Fruit fly (Drosophila melanogaster) whole organism, embryonic: Measurements from ENCODE around the gene CG16854.
A peak's percentile ranks its signal among the peaks of the same experiment; 100 is the strongest.

Source experiments
- Abd-B ChIP-seq: fragments of 200-800 bp; sonication (Bioruptor generic); optimal IDR thresholded peaks from 2 replicates; lab custom pipeline; 2018; ENCODE audit warnings: missing biosample characterization, mild to moderate bottlenecking, missing genetic modification characterization, moderate library complexity
- Bteb2 ChIP-seq: fragments of 200-800 bp; sonication (Bioruptor generic); optimal IDR thresholded peaks from 2 replicates; lab custom pipeline; 2016; ENCODE audit warnings: missing biosample characterization, missing genetic modification characterization
- CG10543 ChIP-seq: fragments of 200-800 bp; sonication (Bioruptor generic); optimal IDR thresholded peaks from 3 replicates; lab custom pipeline; 2017; ENCODE audit warnings: missing biosample characterization, mild to moderate bottlenecking, missing genetic modification characterization, moderate library complexity
- CG11456 ChIP-seq: fragments of 200-800 bp; sonication (Bioruptor generic); IDR thresholded peaks from 3 replicates; pipeline ENCODE4 v1.3.6; 2022; ENCODE audit warnings: missing biosample characterization, missing genetic modification characterization
- CG12155 ChIP-seq: fragments of 200-800 bp; sonication (Bioruptor generic); optimal IDR thresholded peaks from 3 replicates; lab custom pipeline; 2016; ENCODE audit warnings: missing biosample characterization, missing genetic modification characterization
- CG13775 ChIP-seq: fragments of 200-800 bp; sonication (Bioruptor generic); optimal IDR thresholded peaks from 3 replicates; lab custom pipeline; 2017; ENCODE audit warnings: missing biosample characterization, mild to moderate bottlenecking, missing genetic modification characterization
- CG15011 ChIP-seq: fragments of 200-800 bp; sonication (Bioruptor generic); optimal IDR thresholded peaks from 3 replicates; lab custom pipeline; 2018; ENCODE audit warnings: missing biosample characterization, mild to moderate bottlenecking, missing genetic modification characterization
- CG15479 ChIP-seq: fragments of 200-800 bp; sonication (Bioruptor generic); optimal IDR thresholded peaks from 3 replicates; lab custom pipeline; 2019; ENCODE audit warnings: missing biosample characterization, mild to moderate bottlenecking, missing genetic modification characterization, moderate library complexity
- CG15696 ChIP-seq: fragments of 200-800 bp; sonication (Bioruptor generic); optimal IDR thresholded peaks from 2 replicates; lab custom pipeline; 2019; ENCODE audit warnings: missing biosample characterization, mild to moderate bottlenecking, missing genetic modification characterization, moderate library complexity
- CG17186 ChIP-seq: fragments of 200-800 bp; sonication (Bioruptor generic); optimal IDR thresholded peaks from 3 replicates; lab custom pipeline; 2017; ENCODE audit warnings: missing biosample characterization, missing genetic modification reagents, missing genetic modification characterization
- CG17829 ChIP-seq: fragments of 200-800 bp; optimal IDR thresholded peaks from 2 replicates; lab custom pipeline; 2019; ENCODE audit warnings: missing biosample characterization, mild to moderate bottlenecking, missing genetic modification characterization, moderate library complexity
- CG30020 ChIP-seq: fragments of 200-800 bp; optimal IDR thresholded peaks from 2 replicates; lab custom pipeline; 2019; ENCODE audit warnings: missing biosample characterization, mild to moderate bottlenecking, missing genetic modification characterization, moderate library complexity
- CG4617 ChIP-seq: fragments of 200-800 bp; sonication (Bioruptor generic); optimal IDR thresholded peaks from 3 replicates; lab custom pipeline; 2016; ENCODE audit warnings: missing biosample characterization, missing genetic modification characterization, borderline replicate concordance
- CG4730 ChIP-seq: fragments of 200-800 bp; sonication (Bioruptor generic); IDR thresholded peaks from 2 replicates; pipeline ENCODE4 v1.3.6; 2022; ENCODE audit warnings: missing biosample characterization, missing genetic modification characterization
- CG6854 ChIP-seq: fragments of 200-800 bp; sonication (Bioruptor generic); optimal IDR thresholded peaks from 3 replicates; lab custom pipeline; 2017; ENCODE audit warnings: missing biosample characterization, mild to moderate bottlenecking, missing genetic modification characterization
- CG7271 ChIP-seq: fragments of 200-800 bp; sonication (Bioruptor generic); optimal IDR thresholded peaks from 2 replicates; lab custom pipeline; 2018; ENCODE audit warnings: missing biosample characterization, mild to moderate bottlenecking, missing genetic modification characterization, moderate library complexity
- CG7372 ChIP-seq: fragments of 200-800 bp; sonication (Bioruptor generic); IDR thresholded peaks from 2 replicates; pipeline ENCODE4 v1.3.6; 2022; ENCODE audit warnings: missing biosample characterization, missing genetic modification characterization
- Drgx ChIP-seq: fragments of 200-800 bp; sonication (Bioruptor generic); IDR thresholded peaks from 2 replicates; pipeline ENCODE4 v1.3.6; 2022; ENCODE audit warnings: missing biosample characterization, missing genetic modification characterization
- Ets97D ChIP-seq: fragments of 200-800 bp; sonication (Bioruptor generic); optimal IDR thresholded peaks from 3 replicates; lab custom pipeline; 2016; ENCODE audit warnings: missing biosample characterization, missing genetic modification characterization
- Hsf ChIP-seq: fragments of 200-800 bp; sonication (Bioruptor generic); optimal IDR thresholded peaks from 3 replicates; lab custom pipeline; 2016; ENCODE audit warnings: missing biosample characterization, missing genetic modification characterization
- Jarid2 ChIP-seq: fragments of 200-800 bp; sonication (Bioruptor generic); optimal IDR thresholded peaks from 3 replicates; lab custom pipeline; 2017; ENCODE audit warnings: mild to moderate bottlenecking, missing biosample characterization, missing genetic modification reagents, missing genetic modification characterization
- Mrtf ChIP-seq: fragments of 200-800 bp; sonication (Bioruptor generic); IDR thresholded peaks from 3 replicates; pipeline ENCODE4 v1.3.6; 2022; ENCODE audit warnings: missing biosample characterization, missing genetic modification characterization
- Nf-YB ChIP-seq: fragments of 200-800 bp; sonication (Bioruptor generic); optimal IDR thresholded peaks from 3 replicates; lab custom pipeline; 2019; ENCODE audit warnings: missing biosample characterization, mild to moderate bottlenecking, missing genetic modification characterization, moderate library complexity
- Ravus ChIP-seq: fragments of 200-800 bp; sonication (Bioruptor generic); IDR thresholded peaks from 2 replicates; pipeline ENCODE4 v1.3.6; 2022; ENCODE audit warnings: missing biosample characterization, missing genetic modification characterization
- Rx ChIP-seq: fragments of 200-800 bp; sonication (Bioruptor generic); IDR thresholded peaks from 2 replicates; pipeline ENCODE4 v1.3.6; 2022; ENCODE audit warnings: missing biosample characterization, missing genetic modification characterization
- ab ChIP-seq: fragments of 200-800 bp; sonication (Bioruptor generic); optimal IDR thresholded peaks from 2 replicates; lab custom pipeline; 2016; ENCODE audit warnings: missing biosample characterization, missing genetic modification characterization
- al ChIP-seq: fragments of 200-800 bp; sonication (Bioruptor generic); IDR thresholded peaks from 2 replicates; pipeline ENCODE4 v1.3.6; 2022; ENCODE audit warnings: missing biosample characterization, missing genetic modification characterization
- ap ChIP-seq: fragments of 200-800 bp; sonication (Bioruptor generic); IDR thresholded peaks from 2 replicates; pipeline ENCODE4 v1.3.6; 2022; ENCODE audit warnings: missing biosample characterization, missing genetic modification characterization
- ase ChIP-seq: fragments of 200-800 bp; sonication (Bioruptor generic); IDR thresholded peaks from 3 replicates; pipeline ENCODE4 v1.3.6; 2022; ENCODE audit warnings: missing biosample characterization, missing genetic modification characterization
- az2 ChIP-seq: fragments of 200-800 bp; sonication (Bioruptor generic); optimal IDR thresholded peaks from 3 replicates; lab custom pipeline; 2016; ENCODE audit warnings: missing biosample characterization, missing genetic modification characterization
- cas ChIP-seq: fragments of 200-800 bp; sonication (Bioruptor generic); IDR thresholded peaks from 2 replicates; pipeline ENCODE4 v1.3.6; 2022; ENCODE audit warnings: missing biosample characterization, missing genetic modification characterization
- cato ChIP-seq: fragments of 200-800 bp; sonication (Bioruptor generic); optimal IDR thresholded peaks from 2 replicates; lab custom pipeline; 2016; ENCODE audit warnings: missing biosample characterization, missing genetic modification characterization, borderline replicate concordance
- cg ChIP-seq: fragments of 200-800 bp; sonication (Bioruptor generic); optimal IDR thresholded peaks from 3 replicates; lab custom pipeline; 2019; ENCODE audit warnings: missing biosample characterization, mild to moderate bottlenecking, missing genetic modification characterization, moderate library complexity
- ems ChIP-seq: fragments of 200-800 bp; sonication (Bioruptor generic); optimal IDR thresholded peaks from 3 replicates; lab custom pipeline; 2016; ENCODE audit warnings: missing biosample characterization, missing genetic modification characterization
- ewg ChIP-seq: fragments of 200-800 bp; sonication (Bioruptor generic); optimal IDR thresholded peaks from 3 replicates; lab custom pipeline; 2017; ENCODE audit warnings: mild to moderate bottlenecking, missing biosample characterization, missing genetic modification reagents, missing genetic modification characterization
- exex ChIP-seq: fragments of 200-800 bp; sonication (Bioruptor generic); optimal IDR thresholded peaks from 4 replicates; lab custom pipeline; 2018; ENCODE audit warnings: missing biosample characterization, mild to moderate bottlenecking, missing genetic modification characterization, moderate library complexity
- fd96Cb ChIP-seq: fragments of 200-800 bp; sonication (Bioruptor generic); optimal IDR thresholded peaks from 2 replicates; lab custom pipeline; 2018; ENCODE audit warnings: missing biosample characterization, mild to moderate bottlenecking, missing genetic modification characterization, moderate library complexity
- gfzf ChIP-seq: fragments of 200-800 bp; sonication (Bioruptor generic); optimal IDR thresholded peaks from 2 replicates; lab custom pipeline; 2016; ENCODE audit warnings: missing biosample characterization, mild to moderate bottlenecking, missing genetic modification characterization, moderate library complexity
- ken ChIP-seq: fragments of 200-800 bp; sonication (Bioruptor generic); IDR thresholded peaks from 3 replicates; pipeline ENCODE4 v1.3.6; 2022; ENCODE audit warnings: missing biosample characterization, missing genetic modification characterization
- nau ChIP-seq: fragments of 200-800 bp; sonication (Bioruptor generic); optimal IDR thresholded peaks from 3 replicates; lab custom pipeline; 2017; ENCODE audit warnings: missing biosample characterization, mild to moderate bottlenecking, missing genetic modification characterization, missing genetic modification reagents
- oc ChIP-seq: fragments of 200-800 bp; sonication (Bioruptor generic); optimal IDR thresholded peaks from 2 replicates; lab custom pipeline; 2018; ENCODE audit warnings: missing biosample characterization, mild to moderate bottlenecking, missing genetic modification characterization, moderate library complexity
- pb ChIP-seq: fragments of 200-800 bp; sonication (Bioruptor generic); optimal IDR thresholded peaks from 3 replicates; lab custom pipeline; 2016; ENCODE audit warnings: missing biosample characterization, missing genetic modification characterization
- pnt ChIP-seq: fragments of 200-800 bp; sonication (Bioruptor generic); optimal IDR thresholded peaks from 3 replicates; lab custom pipeline; 2016; ENCODE audit warnings: missing biosample characterization, missing genetic modification characterization
- prd ChIP-seq, 3 experiments: fragments of >200 bp in 2 of 3; fragments of 200-800 bp in 1 of 3; sonication (Bioruptor generic) in 1 of 3; optimal IDR thresholded peaks in 2 of 3; IDR thresholded peaks in 1 of 3; 2 replicates in 2 of 3; 3 replicates in 1 of 3; pipeline versions ENCODE4 v1.3.6 to Lab custom; 2017 to 2022; ENCODE audit warnings: missing biosample characterization in 1 of 3, missing genetic modification characterization in 1 of 3
- ranshi ChIP-seq: fragments of 200-800 bp; sonication (Bioruptor generic); IDR thresholded peaks from 2 replicates; pipeline ENCODE4 v1.3.6; 2022; ENCODE audit warnings: missing biosample characterization, missing genetic modification characterization
- sd ChIP-seq: fragments of 200-800 bp; sonication (Bioruptor generic); optimal IDR thresholded peaks from 3 replicates; lab custom pipeline; 2018; ENCODE audit warnings: missing biosample characterization, mild to moderate bottlenecking, missing genetic modification characterization, moderate library complexity
- slou ChIP-seq: fragments of 200-800 bp; sonication (Bioruptor generic); optimal IDR thresholded peaks from 3 replicates; lab custom pipeline; 2016; ENCODE audit warnings: missing biosample characterization, missing genetic modification characterization
- sob ChIP-seq: fragments of 200-800 bp; sonication (Bioruptor generic); IDR thresholded peaks from 2 replicates; pipeline ENCODE4 v1.3.6; 2022; ENCODE audit warnings: missing biosample characterization, missing genetic modification characterization
- zfh1 ChIP-seq: fragments of 200-800 bp; sonication (Bioruptor generic); IDR thresholded peaks from 3 replicates; pipeline ENCODE4 v1.3.6; 2022; ENCODE audit warnings: missing biosample characterization, missing genetic modification characterization

CG16854 gene

DNA sequence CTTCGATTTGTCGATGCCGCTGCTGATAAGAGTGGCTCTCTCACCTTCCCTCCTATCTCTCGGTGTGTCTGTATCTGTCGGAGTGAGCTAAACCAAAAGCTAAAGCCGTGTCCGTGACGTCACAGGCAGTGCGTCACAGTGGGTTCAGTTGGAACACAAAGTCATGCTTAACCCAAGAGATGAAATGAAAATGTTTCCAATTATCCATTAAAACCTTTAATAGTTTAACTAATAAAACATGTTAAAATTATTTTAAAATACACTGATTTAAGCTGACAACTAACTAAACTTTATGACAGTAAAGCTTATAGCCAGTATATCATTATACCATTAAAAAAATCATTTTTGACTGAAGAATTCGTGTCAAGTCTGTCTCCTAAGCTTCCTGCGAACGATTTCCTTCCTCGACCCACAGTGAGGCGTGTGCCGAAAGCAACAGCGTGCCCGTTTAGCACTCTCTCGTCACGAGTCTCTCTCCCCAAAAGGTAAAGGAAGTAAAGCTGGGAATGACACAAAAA, 26.5 kb downstream of the CG16854 start, which contains the start of gene Idua (continued):
- TF ChIP-seq az2 (GFP tag; lab: Kevin White, UChicago) = peak; percentile 58
- no peak for TF ChIP-seq ap
- TF ChIP-seq CG15011 = peak; percentile 52
- TF ChIP-seq sd (tag; lab: Kevin White, UChicago) = no peak
- peak; percentile 13 for TF ChIP-seq Abd-B (GFP tag; lab: Kevin White, UChicago)
- no peak; the same call in 2 of the 3 replicates for TF ChIP-seq CG11456 (GFP tag; lab: Robert Waterston, UW)
- TF ChIP-seq cg (GFP tag; lab: Kevin White, UChicago) = no peak
- TF ChIP-seq slou (GFP tag; lab: Kevin White, UChicago) = peak; percentile 2
- peak; percentile 54 for TF ChIP-seq CG13775 (GFP tag; lab: Kevin White, UChicago)
- peak; percentile 71 for TF ChIP-seq fd96Cb
- no peak for TF ChIP-seq gfzf (GFP tag; lab: Kevin White, UChicago)
- no peak for TF ChIP-seq Mrtf (GFP tag; lab: Robert Waterston, UW)
- TF ChIP-seq Bteb2 (GFP tag; lab: Kevin White, UChicago) = peak; percentile 26
- TF ChIP-seq oc (tag; lab: Kevin White, UChicago) = no peak
- TF ChIP-seq al (GFP tag; lab: Robert Waterston, UW) = peak; percentile 39; the same call in 1 of the 2 replicates
- peak; percentile 25; the same call in 1 of the 2 replicates for TF ChIP-seq Drgx
- TF ChIP-seq CG30020 (tag; lab: Kevin White, UChicago) = peak; percentile 13
- no peak for TF ChIP-seq Ravus (GFP tag; lab: Robert Waterston, UW)
- TF ChIP-seq zfh1 (GFP tag; lab: Robert Waterston, UW) = no peak
- no peak for TF ChIP-seq CG15479 (GFP tag; lab: Kevin White, UChicago)
- TF ChIP-seq CG17829 (tag; lab: Kevin White, UChicago) = peak; percentile 58
- no peak for TF ChIP-seq nau (GFP tag; lab: Kevin White, UChicago)
- peak; percentile 81 for TF ChIP-seq CG10543 (GFP tag; lab: Kevin White, UChicago)
- peak; percentile 13; the same call in 1 of the 2 replicates for TF ChIP-seq cas
- peak; percentile 45 for TF ChIP-seq Nf-YB (GFP tag; lab: Kevin White, UChicago)
- TF ChIP-seq ase = peak; percentile 67
- peak; percentile 24; the same call in 1 of the 2 replicates for TF ChIP-seq CG4730 (GFP tag; lab: Robert Waterston, UW)
- TF ChIP-seq CG4617 (GFP tag; lab: Kevin White, UChicago) = no peak
- 0 out of 3 replicates have a peak, but pooled peaks have one; percentile 36 for TF ChIP-seq ken (GFP tag; lab: Robert Waterston, UW)
- no peak for TF ChIP-seq pnt
- peak; percentile 22; the same call in 1 of the 2 replicates for TF ChIP-seq Rx (GFP tag; lab: Robert Waterston, UW)
- no peak for TF ChIP-seq cato (GFP tag; lab: Kevin White, UChicago)
- no peak for TF ChIP-seq CG17186 (GFP tag; lab: Kevin White, UChicago)
- peak; percentile 60 for TF ChIP-seq Hsf (GFP tag; lab: Kevin White, UChicago)
- TF ChIP-seq ranshi = 0 out of 2 replicates have a peak, but pooled peaks have one; percentile 18
- TF ChIP-seq Jarid2 (GFP tag; lab: Kevin White, UChicago) = no peak
- no peak for TF ChIP-seq exex (tag; lab: Kevin White, UChicago)
- TF ChIP-seq sob (GFP tag; lab: Robert Waterston, UW) = peak; percentile 34; the same call in 1 of the 2 replicates
- TF ChIP-seq CG12155 (GFP tag; lab: Kevin White, UChicago) = peak; percentile 36
- TF ChIP-seq CG15696 = no peak
- no peak for TF ChIP-seq prd (optimal IDR thresholded peaks at IDR 0.05; lab: Kevin White, UChicago)
- TF ChIP-seq prd (GFP tag; IDR thresholded peaks at IDR 0.05; lab: Robert Waterston, UW) = peak; percentile 58
- TF ChIP-seq ab (GFP tag; lab: Kevin White, UChicago) = no peak
- peak; percentile 82 for TF ChIP-seq CG6854 (GFP tag; lab: Kevin White, UChicago)
- TF ChIP-seq ems = no peak
- peak; percentile 24; the same call in 1 of the 2 replicates for TF ChIP-seq CG7372
- peak; percentile 39 for TF ChIP-seq ewg (GFP tag; lab: Kevin White, UChicago)
- no peak for TF ChIP-seq Ets97D (GFP tag; lab: Kevin White, UChicago)
- TF ChIP-seq CG7271 = no peak
- no peak for TF ChIP-seq pb
